Fruit fly (Drosophila melanogaster): ENCODE results near the gene CG17721.

CG17721 gene

dm6 chr3R:11226496-11226895, 8.4 kb upstream of the CG17721 start, which contains the start of gene CG17726 (continued):
- TF ChIP-seq CG7786 (GFP tag; optimal IDR thresholded peaks at IDR 0.05): peak; percentile 87
- TF ChIP-seq E2f2 (GFP tag; IDR thresholded peaks at IDR 0.05): peak; percentile 87
- TF ChIP-seq CG14710 (tag; optimal IDR thresholded peaks at IDR 0.05): peak; percentile 97
- TF ChIP-seq sc (optimal IDR thresholded peaks at IDR 0.05): no peak
- TF ChIP-seq sc (GFP tag; optimal IDR thresholded peaks at IDR 0.05): peak; percentile 92
- peak; percentile 94 for TF ChIP-seq chn (GFP tag; optimal IDR thresholded peaks at IDR 0.05)
- peak; percentile 93 for TF ChIP-seq ewg (GFP tag; optimal IDR thresholded peaks at IDR 0.05)
- peak; percentile 98 for TF ChIP-seq ranshi (GFP tag; IDR thresholded peaks at IDR 0.05)
- TF ChIP-seq lola (GFP tag; optimal IDR thresholded peaks at IDR 0.05): peak in 1 of 3 experiments; percentile 98
- peak; percentile 96 for TF ChIP-seq NfI (GFP tag; optimal IDR thresholded peaks at IDR 0.05)
- peak; percentile 99 for TF ChIP-seq CG13424 (tag; optimal IDR thresholded peaks at IDR 0.05)
- peak; percentile 92 for TF ChIP-seq CG6254 (GFP tag; optimal IDR thresholded peaks at IDR 0.05)
- TF ChIP-seq wor (GFP tag; IDR thresholded peaks at IDR 0.05): peak; percentile 97
- no peak for TF ChIP-seq CG14965 (GFP tag; optimal IDR thresholded peaks at IDR 0.05; ENCODE audit: borderline replicate concordance)
- TF ChIP-seq Hr51 (GFP tag; optimal IDR thresholded peaks at IDR 0.05): peak; percentile 91 to 98
- peak; percentile 65 for TF ChIP-seq CG7928 (GFP tag; optimal IDR thresholded peaks at IDR 0.05)
- peak; percentile 94 for TF ChIP-seq CG2199 (GFP tag; IDR thresholded peaks at IDR 0.05)
- peak; percentile 88 for TF ChIP-seq CG8281 (tag; optimal IDR thresholded peaks at IDR 0.05)
- peak; percentile 91 to 97 for TF ChIP-seq dpn (GFP tag; optimal IDR thresholded peaks at IDR 0.05)
- TF ChIP-seq sr (GFP tag; IDR thresholded peaks at IDR 0.05): peak; percentile 76; the same call in 1 of the 3 replicates
- peak; percentile 88 for TF ChIP-seq Elba2 (GFP tag; optimal IDR thresholded peaks at IDR 0.05)
- peak; percentile 89 for TF ChIP-seq Doc2 (GFP tag; IDR thresholded peaks at IDR 0.05)
- TF ChIP-seq psq (GFP tag; optimal IDR thresholded peaks at IDR 0.05): peak; percentile 88
- TF ChIP-seq CG12071 (GFP tag; optimal IDR thresholded peaks at IDR 0.05): peak; percentile 90
- peak; percentile 93 for TF ChIP-seq ssp (GFP tag; IDR thresholded peaks at IDR 0.05)
- TF ChIP-seq CG4854 (GFP tag; optimal IDR thresholded peaks at IDR 0.05): peak; percentile 90
- TF ChIP-seq knrl (GFP tag; IDR thresholded peaks at IDR 0.05; ENCODE audit: partially characterized antibody): 0 out of 3 replicates have a peak, but pooled peaks have one; percentile 30
- TF ChIP-seq disco-r (GFP tag; optimal IDR thresholded peaks at IDR 0.05): peak; percentile 85
- peak; percentile 98 for TF ChIP-seq CG10366 (GFP tag; IDR thresholded peaks at IDR 0.05)
- TF ChIP-seq CG14860 (GFP tag; IDR thresholded peaks at IDR 0.05; ENCODE audit: partially characterized antibody): no peak
- TF ChIP-seq wdn (GFP tag; IDR thresholded peaks at IDR 0.05): peak; percentile 96
- TF ChIP-seq nerfin-1 (tag; optimal IDR thresholded peaks at IDR 0.05): peak; percentile 93
- TF ChIP-seq ems (GFP tag; optimal IDR thresholded peaks at IDR 0.05): peak; percentile 87
- TF ChIP-seq Dfd (GFP tag; optimal IDR thresholded peaks at IDR 0.05): no peak
- peak; percentile 86 for TF ChIP-seq pnt (GFP tag; optimal IDR thresholded peaks at IDR 0.05)
- TF ChIP-seq CG31365 (tag; optimal IDR thresholded peaks at IDR 0.05): peak; percentile 81
- peak; percentile 82 for TF ChIP-seq CG11398 (GFP tag; optimal IDR thresholded peaks at IDR 0.05)
- peak; percentile 90 for TF ChIP-seq CG16779 (GFP tag; IDR thresholded peaks at IDR 0.05)
- peak; percentile 94 for TF ChIP-seq CG4820 (GFP tag; optimal IDR thresholded peaks at IDR 0.05)
- peak; percentile 91 for TF ChIP-seq CG1603 (tag; optimal IDR thresholded peaks at IDR 0.05)
- peak; percentile 95 for TF ChIP-seq CG4404 (GFP tag; IDR thresholded peaks at IDR 0.05)
- peak; percentile 90 for TF ChIP-seq TFAM (GFP tag; optimal IDR thresholded peaks at IDR 0.05)
- peak; percentile 97 for TF ChIP-seq CG14441 (GFP tag; IDR thresholded peaks at IDR 0.05)
- TF ChIP-seq Tbp (GFP tag; optimal IDR thresholded peaks at IDR 0.05): no peak
- TF ChIP-seq croc (GFP tag; conservative IDR thresholded peaks at IDR 0.05): peak; percentile 96
- TF ChIP-seq Xrp1 (GFP tag; IDR thresholded peaks at IDR 0.05): peak; percentile 99
- TF ChIP-seq lab (GFP tag; optimal IDR thresholded peaks at IDR 0.05): no peak
- peak; percentile 96 for TF ChIP-seq CG13296 (GFP tag; optimal IDR thresholded peaks at IDR 0.05)
- TF ChIP-seq gro (GFP tag; optimal IDR thresholded peaks at IDR 0.05): peak; percentile 80
- TF ChIP-seq Med (GFP tag): peak; percentile 97
- TF ChIP-seq CG4707 (GFP tag; optimal IDR thresholded peaks at IDR 0.05): peak; percentile 92
